Fruit fly (Drosophila melanogaster) whole organism: Measurements from ENCODE around the gene CG3309.

Experiments
- CG8478 ChIP-seq: fragments of >200 bp; optimal IDR thresholded peaks from 2 replicates; lab custom pipeline; 2018; ENCODE audit warnings: inconsistent platforms
- Dll ChIP-seq: fragments of >200 bp; optimal IDR thresholded peaks from 2 replicates; lab custom pipeline; 2017

dm6 chrX:5311838-5312339 lies 17.3 kb downstream of the CG3309 start, which contains the start of the genes TrxT and dhd:
- TF ChIP-seq CG8478 (no peak), Dll (no peak)
